Worm (Caenorhabditis elegans): ENCODE measurements around the gene nlp-22.

DNA sequence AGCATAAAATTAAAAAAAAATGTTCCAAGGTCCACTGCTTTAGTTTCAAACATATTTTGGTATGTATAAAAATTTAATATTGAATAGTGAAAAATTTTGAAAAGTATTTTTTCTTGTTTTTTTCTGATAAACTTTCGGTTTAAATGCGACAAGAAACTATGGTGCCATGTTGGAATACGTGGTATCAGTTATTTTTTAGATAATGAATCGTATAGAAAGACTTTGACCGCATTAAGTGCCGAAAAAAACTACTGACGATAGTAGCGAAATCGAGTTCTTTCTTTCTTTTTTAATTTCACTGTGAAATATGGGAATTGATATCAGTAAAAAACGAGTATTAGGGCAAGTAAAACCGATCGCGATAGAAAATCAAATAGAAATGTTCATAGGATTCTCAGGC is 24.0 kb upstream of the nlp-22 start, which contains the start of gene T24D8.6:
- TF ChIP-seq lin-13 (tag; optimal IDR thresholded peaks at IDR 0.05), result no peak
- no peak for TF ChIP-seq mab-5 (tag; optimal IDR thresholded peaks at IDR 0.05)
- no peak for TF ChIP-seq nhr-28 (tag; optimal IDR thresholded peaks at IDR 0.05)
- TF ChIP-seq bed-3 (GFP tag; optimal IDR thresholded peaks at IDR 0.05), result no peak
- TF ChIP-seq blmp-1 (tag; optimal IDR thresholded peaks at IDR 0.05), result no peak
- no peak for TF ChIP-seq unc-62 (GFP tag; optimal IDR thresholded peaks at IDR 0.05)
- TF ChIP-seq elt-1 (tag; optimal IDR thresholded peaks at IDR 0.05; ENCODE audit: borderline replicate concordance, insufficient read depth), result no peak
- TF ChIP-seq snpc-4 (tag; optimal IDR thresholded peaks at IDR 0.05), result no peak

Data from whole organism, mixed stage, embryonic.